Worm (Caenorhabditis elegans) whole organism, young adult: ENCODE data around the gene F55C9.5.
"Not testable (repeated sequence)": the region's sequence is repeated elsewhere in the genome, so short reads cannot be mapped to it uniquely, and the experiment has no call there.

Source experiments
- B0261.1 ChIP-seq: sonication (generic microtip); optimal IDR thresholded peaks from 2 replicates; lab custom pipeline; 2016; ENCODE audit warnings: mild to moderate bottlenecking, missing genetic modification characterization, moderate library complexity, missing compliant biosample characterization
- F33H1.4 ChIP-seq: fragments of 200-800 bp; sonication (Bioruptor generic); IDR thresholded peaks from 2 replicates; pipeline ENCODE4 v1.3.6; 2022; ENCODE audit warnings: missing genetic modification reagents, missing genetic modification characterization, missing compliant biosample characterization
- F49E8.2 ChIP-seq: sonication (generic microtip); optimal IDR thresholded peaks from 3 replicates; lab custom pipeline; 2017; ENCODE audit warnings: missing genetic modification characterization, mild to moderate bottlenecking, missing compliant biosample characterization, antibody characterized with exemption, moderate library complexity; ENCODE audit not compliant: insufficient read depth
- F52B5.7 ChIP-seq: sonication (generic microtip); optimal IDR thresholded peaks from 2 replicates; lab custom pipeline; 2016; ENCODE audit warnings: mild to moderate bottlenecking, missing genetic modification characterization, missing compliant biosample characterization
- F55B11.4 ChIP-seq: sonication (generic microtip); optimal IDR thresholded peaks from 2 replicates; lab custom pipeline; 2016; ENCODE audit warnings: missing compliant biosample characterization, missing genetic modification characterization, borderline replicate concordance; ENCODE audit not compliant: insufficient read depth
- F57C9.4 ChIP-seq: sonication (generic microtip); optimal IDR thresholded peaks from 2 replicates; lab custom pipeline; 2017; ENCODE audit warnings: mild to moderate bottlenecking, missing genetic modification characterization, missing compliant biosample characterization
- Y53F4B.3 ChIP-seq: fragments of 200-800 bp; sonication (Bioruptor generic); IDR thresholded peaks from 2 replicates; pipeline ENCODE4 v1.3.6; 2022; ENCODE audit warnings: missing genetic modification reagents, missing genetic modification characterization, missing compliant biosample characterization
- akir-1 ChIP-seq: fragments of 200-800 bp; sonication (Bioruptor generic); optimal IDR thresholded peaks from 2 replicates; lab custom pipeline; 2018; ENCODE audit warnings: mild to moderate bottlenecking, missing genetic modification characterization, moderate library complexity, missing compliant biosample characterization
- bed-1 ChIP-seq: fragments of 200-800 bp; sonication (Bioruptor generic); IDR thresholded peaks from 2 replicates; pipeline ENCODE4 v1.3.6; 2022; ENCODE audit warnings: missing genetic modification reagents, missing genetic modification characterization, missing compliant biosample characterization
- cebp-2 ChIP-seq: fragments of 200-800 bp; sonication (Bioruptor generic); IDR thresholded peaks from 2 replicates; pipeline ENCODE4 v1.3.6; 2022; ENCODE audit warnings: missing genetic modification characterization, missing compliant biosample characterization
- chd-7 ChIP-seq: sonication (generic microtip); optimal IDR thresholded peaks from 2 replicates; lab custom pipeline; 2016; ENCODE audit warnings: mild to moderate bottlenecking, missing genetic modification characterization, moderate library complexity, missing compliant biosample characterization
- efl-1 ChIP-seq: fragments of 150-350 bp; optimal IDR thresholded peaks from 2 replicates; lab custom pipeline; 2014; ENCODE audit warnings: missing biosample characterization, missing genetic modification reagents, missing genetic modification characterization
- egrh-3 ChIP-seq: fragments of 200-800 bp; sonication (Bioruptor generic); IDR thresholded peaks from 2 replicates; pipeline ENCODE4 v1.3.6; 2022; ENCODE audit warnings: missing genetic modification reagents, missing genetic modification characterization, missing compliant biosample characterization
- hlh-12 ChIP-seq: sonication (generic microtip); optimal IDR thresholded peaks from 2 replicates; lab custom pipeline; 2016; ENCODE audit warnings: missing genetic modification characterization, missing compliant biosample characterization
- hmg-1.2 ChIP-seq: fragments of 200-800 bp; sonication (Bioruptor generic); IDR thresholded peaks from 2 replicates; pipeline ENCODE4 v1.3.6; 2022; ENCODE audit warnings: missing genetic modification reagents, missing genetic modification characterization, missing compliant biosample characterization
- hrde-1 ChIP-seq: sonication (generic microtip); optimal IDR thresholded peaks from 2 replicates; lab custom pipeline; 2016; ENCODE audit warnings: missing genetic modification characterization, mild to moderate bottlenecking, missing compliant biosample characterization, moderate library complexity, missing genotype, missing genetic modification reagents, borderline replicate concordance
- let-607 ChIP-seq, 2 experiments: fragments of 200-800 bp in 1 of 2; sonication (Bioruptor generic) in 1 of 2; sonication (generic microtip) in 1 of 2; optimal IDR thresholded peaks; 2 replicates each; lab custom pipeline; 2016 to 2018; ENCODE audit warnings: mild to moderate bottlenecking in 2 of 2, missing compliant biosample characterization in 2 of 2, missing genetic modification characterization in 2 of 2, moderate library complexity in 2 of 2, missing genotype in 1 of 2
- lin-40 ChIP-seq: sonication (generic microtip); optimal IDR thresholded peaks from 2 replicates; lab custom pipeline; 2016; ENCODE audit warnings: missing genetic modification characterization, mild to moderate bottlenecking, missing compliant biosample characterization, missing genotype, missing genetic modification reagents
- madf-6 ChIP-seq: fragments of 200-800 bp; sonication (Bioruptor generic); IDR thresholded peaks from 2 replicates; pipeline ENCODE4 v1.3.6; 2022; ENCODE audit warnings: missing genetic modification reagents, missing genetic modification characterization, missing compliant biosample characterization
- mcd-1 ChIP-seq: fragments of 200-800 bp; sonication (Bioruptor generic); IDR thresholded peaks from 2 replicates; pipeline ENCODE4 v1.3.6; 2022; ENCODE audit warnings: missing genetic modification reagents, missing genetic modification characterization, missing compliant biosample characterization
- nfya-1 ChIP-seq: sonication (generic microtip); optimal IDR thresholded peaks from 2 replicates; lab custom pipeline; 2017; ENCODE audit warnings: antibody characterized with exemption, missing compliant biosample characterization, missing genetic modification characterization, borderline replicate concordance; ENCODE audit not compliant: insufficient read depth
- nhr-120 ChIP-seq: fragments of 200-800 bp; sonication (Bioruptor generic); IDR thresholded peaks from 2 replicates; pipeline ENCODE4 v1.3.6; 2022; ENCODE audit warnings: missing genetic modification characterization, missing compliant biosample characterization
- nhr-90 ChIP-seq: sonication (generic microtip); optimal IDR thresholded peaks from 2 replicates; lab custom pipeline; 2016; ENCODE audit warnings: missing genotype, mild to moderate bottlenecking, missing genetic modification characterization, missing compliant biosample characterization
- tbp1 ChIP-seq: fragments of 200-800 bp; sonication (Bioruptor generic); optimal IDR thresholded peaks from 2 replicates; lab custom pipeline; 2018; ENCODE audit warnings: mild to moderate bottlenecking, missing genetic modification characterization, missing compliant biosample characterization
- unc-130 ChIP-seq: sonication (generic microtip); optimal IDR thresholded peaks from 2 replicates; lab custom pipeline; 2016; ENCODE audit warnings: missing genetic modification reagents, missing genetic modification characterization, missing compliant biosample characterization
- unc-62 ChIP-seq: fragments of 150-350 bp; optimal IDR thresholded peaks from 2 replicates; lab custom pipeline; 2014; ENCODE audit warnings: missing biosample characterization, missing genetic modification reagents, missing genetic modification characterization
- zfh-2 ChIP-seq: fragments of 200-800 bp; sonication (Bioruptor generic); conservative IDR thresholded peaks from 2 replicates; pipeline ENCODE4 v1.3.6; 2022; ENCODE audit warnings: missing genetic modification reagents, missing genetic modification characterization, missing compliant biosample characterization
- ztf-22 ChIP-seq: fragments of 200-800 bp; sonication (Bioruptor generic); optimal IDR thresholded peaks from 2 replicates; lab custom pipeline; 2018; ENCODE audit warnings: mild to moderate bottlenecking, missing genetic modification characterization, moderate library complexity, missing compliant biosample characterization
- ztf-25 ChIP-seq: fragments of 200-800 bp; sonication (Bioruptor generic); IDR thresholded peaks from 2 replicates; pipeline ENCODE4 v1.3.6; 2022; ENCODE audit warnings: missing genetic modification reagents, missing genetic modification characterization, missing compliant biosample characterization
- ztf-3 ChIP-seq: fragments of 200-800 bp; sonication (Bioruptor generic); optimal IDR thresholded peaks from 2 replicates; lab custom pipeline; 2018; ENCODE audit warnings: mild to moderate bottlenecking, missing genetic modification characterization, missing compliant biosample characterization
- ztf-6 ChIP-seq: fragments of 200-800 bp; sonication (Bioruptor generic); IDR thresholded peaks from 2 replicates; pipeline ENCODE4 v1.3.6; 2022; ENCODE audit warnings: missing genetic modification reagents, missing genetic modification characterization, missing compliant biosample characterization

The F55C9.5 gene

ce11 chrV:19285921-19286320, 7.0 kb downstream of the F55C9.5 start:
- TF ChIP-seq B0261.1 (tag; lab: Kevin White, UChicago) (no peak), nhr-90 (tag; lab: Kevin White, UChicago) (no peak), bed-1 (GFP tag; lab: Robert Waterston, UW) (no peak), ztf-3 (GFP tag; lab: Kevin White, UChicago) (no peak), F49E8.2 (tag; lab: Kevin White, UChicago) (no peak)

DNA sequence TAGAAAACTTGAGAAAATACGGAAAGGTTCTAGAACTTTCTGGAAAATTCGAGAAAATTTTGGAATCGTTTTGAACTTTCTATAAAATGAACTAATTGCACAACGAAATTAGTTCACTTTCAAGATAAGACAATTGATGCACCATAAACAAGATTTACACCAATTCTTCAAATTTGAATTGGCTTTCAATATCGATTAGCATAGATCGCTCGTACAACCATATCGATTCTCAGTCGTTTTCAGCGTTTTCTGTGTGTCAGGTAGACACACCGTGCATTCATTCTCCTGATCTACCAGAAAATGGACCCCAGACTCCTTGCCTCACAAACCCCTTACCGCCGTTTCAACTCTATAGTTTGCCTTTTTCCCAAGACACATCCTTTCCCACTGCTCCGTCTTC, 10.6 kb downstream of the F55C9.5 start, which contains the start of gene fbxb-117:
TSS of gene fbxb-117 (plus strand) at position 301 of the 400 bp plus-strand sequence.
- TF ChIP-seq tbp1 (GFP tag; lab: Kevin White, UChicago): no peak
- TF ChIP-seq ztf-6: no peak
- no peak for TF ChIP-seq F55B11.4
- TF ChIP-seq zfh-2 (GFP tag; lab: Robert Waterston, UW): no peak
- TF ChIP-seq unc-62 (GFP tag; lab: Kevin White, UChicago): no peak
- TF ChIP-seq hlh-12 (tag; lab: Kevin White, UChicago): no peak

DNA sequence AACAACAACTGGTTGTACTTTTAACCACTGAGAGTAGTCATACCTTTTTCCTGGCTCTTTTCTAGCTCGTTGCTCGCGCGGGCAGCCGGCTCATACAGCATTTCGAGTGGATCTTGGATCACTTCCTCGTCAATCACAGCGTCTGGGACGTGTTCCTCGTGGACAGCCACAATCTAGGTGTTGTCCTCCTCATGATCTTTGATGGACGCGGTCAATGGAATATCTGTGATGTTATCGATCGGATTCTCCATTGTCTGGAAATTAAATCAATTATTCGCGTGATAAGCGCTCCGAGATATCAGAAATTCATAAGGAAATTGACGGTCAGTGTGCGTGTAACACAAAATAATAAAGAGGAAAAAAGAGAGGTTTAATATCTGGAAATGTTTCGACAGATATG, 13.0 kb downstream of the F55C9.5 start, which contains the start of gene F21D9.8:
TSS of gene F21D9.8 (minus strand) at position 101 of the 400 bp plus-strand sequence.
- TF ChIP-seq chd-7 (no peak), hlh-12 (tag; lab: Kevin White, UChicago) (no peak), ztf-25 (GFP tag; lab: Robert Waterston, UW) (no peak), madf-6 (GFP tag; lab: Robert Waterston, UW) (no peak), F33H1.4 (GFP tag; lab: Robert Waterston, UW) (no peak), unc-130 (GFP tag; lab: Kevin White, UChicago) (no peak), Y53F4B.3 (GFP tag; lab: Robert Waterston, UW) (no peak), lin-40 (tag; lab: Kevin White, UChicago) (no peak), let-607 (tag; optimal IDR thresholded peaks at IDR 0.05; lab: Kevin White, UChicago) (no peak), mcd-1 (GFP tag; lab: Robert Waterston, UW) (no peak), efl-1 (GFP tag; lab: Kevin White, UChicago) (no peak), F52B5.7 (no peak), cebp-2 (GFP tag; lab: Robert Waterston, UW) (no peak), nfya-1 (tag; lab: Kevin White, UChicago) (no peak)
- TF ChIP-seq, all 124 proteins: peak for 0

DNA sequence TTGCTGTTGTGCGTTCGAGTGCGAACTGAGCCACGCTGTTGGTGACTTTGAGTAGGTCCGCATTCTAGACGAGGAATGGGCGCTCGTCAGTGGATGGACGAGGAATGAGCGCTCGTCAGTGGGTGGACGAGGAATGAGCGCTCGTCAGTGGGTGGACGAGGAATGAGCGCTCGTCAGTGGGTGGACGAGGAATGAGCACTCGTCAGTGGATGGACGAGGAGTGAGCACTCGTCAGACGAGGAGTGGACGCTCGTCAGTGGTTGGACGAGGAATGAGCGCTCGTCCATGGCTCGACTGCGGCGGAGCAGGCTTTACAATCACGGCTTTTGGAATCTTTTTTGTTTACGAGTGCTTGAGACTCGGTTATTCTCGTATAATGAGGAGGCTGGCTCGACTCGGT, 14.4 kb downstream of the F55C9.5 start:
- TF ChIP-seq egrh-3 (GFP tag; lab: Robert Waterston, UW): peak; percentile 23; the same call in 1 of the 2 replicates
- TF ChIP-seq zfh-2 (GFP tag; lab: Robert Waterston, UW): peak; percentile 63; the same call in 1 of the 2 replicates
- no peak for TF ChIP-seq ztf-22

- no peak for TF ChIP-seq akir-1 (GFP tag; lab: Kevin White, UChicago)
- TF ChIP-seq nhr-120 (GFP tag; lab: Robert Waterston, UW): 0 out of 2 replicates have a peak, but pooled peaks have one; percentile 58
- TF ChIP-seq, all 124 proteins: peak for 1
Observed at ce11 chrV:19276354-19276753, 16.6 kb downstream of the F55C9.5 start.

DNA sequence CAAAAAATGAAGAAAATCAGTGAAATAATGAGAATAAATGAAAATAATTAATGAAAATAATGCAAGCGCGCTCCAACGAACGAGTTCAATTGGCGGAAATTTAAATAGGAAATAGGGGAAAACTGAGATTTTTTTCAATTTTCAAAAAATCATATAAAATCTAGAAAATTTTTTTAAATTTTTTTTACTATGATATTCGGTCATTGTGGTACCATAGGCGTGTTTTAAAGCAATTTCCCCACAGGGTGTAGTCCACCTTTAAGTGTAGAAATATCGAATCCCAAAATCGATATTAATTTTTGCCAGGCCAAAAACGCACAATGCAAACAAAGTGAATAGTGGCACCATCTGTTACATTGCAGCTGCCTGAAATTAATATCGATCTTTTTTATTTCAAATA, 28.8 kb downstream of the F55C9.5 start, which contains the start of gene F21D9.1:
TSS of gene F21D9.1 (plus strand) at position 301 of the 400 bp plus-strand sequence.
- not testable (repeated sequence) for TF ChIP-seq F57C9.4; hrde-1 (tag; lab: Kevin White, UChicago); hmg-1.2 (GFP tag; lab: Robert Waterston, UW)
- TF ChIP-seq, all 124 proteins: peak for 0; not testable (repeated sequence) for 124
